Worm (Caenorhabditis elegans): ENCODE measurements around the gene F56A8.4.
"Not testable (repeated sequence)": the region's sequence is repeated elsewhere in the genome, so short reads cannot be mapped to it uniquely, and the experiment has no call there.

F56A8.4 gene

ce11 chrIII:13262987-13263386 is at the start of gene F56A8.4:
TSS of gene F56A8.4 (plus strand) at chrIII:13263287.
- TF ChIP-seq unc-62 (GFP tag; optimal IDR thresholded peaks at IDR 0.05), result no peak

DNA sequence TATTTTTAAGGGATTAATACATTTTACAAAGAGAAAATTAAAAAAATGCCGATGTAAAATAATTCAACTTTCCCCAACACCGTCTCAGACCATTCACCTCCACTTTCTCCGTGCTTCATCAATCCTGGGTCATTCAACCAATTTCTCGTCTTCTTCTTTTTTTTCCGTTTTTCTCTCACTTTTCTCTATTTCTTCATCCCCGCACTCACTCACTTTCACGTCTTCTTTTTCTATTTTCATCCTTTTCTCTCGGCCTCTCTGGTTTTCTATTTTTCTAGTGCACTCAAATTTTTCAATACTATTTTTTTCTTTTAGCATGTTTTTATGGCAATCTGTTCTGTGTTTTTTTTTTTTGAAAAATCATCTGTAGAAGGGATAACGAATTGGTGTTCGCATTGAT is 47.4 kb upstream of the F56A8.4 start:
- TF ChIP-seq unc-62 (GFP tag; optimal IDR thresholded peaks at IDR 0.05), result no peak

DNA sequence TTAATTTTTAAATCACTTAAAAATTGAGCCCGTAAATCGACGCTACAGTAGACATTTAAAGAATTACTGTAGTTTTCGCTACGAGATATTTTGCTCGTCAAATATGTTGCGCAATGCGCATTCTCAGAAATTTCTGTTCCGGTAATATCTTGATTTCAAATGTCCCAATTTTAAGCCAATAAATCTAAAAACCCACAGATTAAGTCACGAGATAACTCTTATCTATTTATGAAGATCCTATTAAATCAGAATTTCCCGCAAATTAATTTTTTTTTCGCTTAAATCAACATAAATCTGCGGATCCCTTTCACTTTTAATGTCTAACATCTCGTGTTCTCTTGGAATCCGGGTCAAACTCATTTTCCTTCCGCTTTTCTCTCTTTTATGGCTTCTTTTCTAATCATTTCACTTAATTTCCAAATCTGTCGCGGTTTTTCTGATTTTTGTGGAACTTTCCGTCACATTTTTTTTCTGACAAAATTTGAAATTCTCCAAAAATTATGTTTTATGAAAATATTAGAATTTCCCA is 46.5 kb upstream of the F56A8.4 start:
- TF ChIP-seq unc-62 (GFP tag; optimal IDR thresholded peaks at IDR 0.05), result no peak

- TF ChIP-seq unc-62 (GFP tag; optimal IDR thresholded peaks at IDR 0.05), result no peak
Observed at ce11 chrIII:13222772-13223171, 40.3 kb upstream of the F56A8.4 start, which contains the start of gene Y43F4A.1. TSS of gene Y43F4A.1 (plus strand) at chrIII:13223072.

DNA sequence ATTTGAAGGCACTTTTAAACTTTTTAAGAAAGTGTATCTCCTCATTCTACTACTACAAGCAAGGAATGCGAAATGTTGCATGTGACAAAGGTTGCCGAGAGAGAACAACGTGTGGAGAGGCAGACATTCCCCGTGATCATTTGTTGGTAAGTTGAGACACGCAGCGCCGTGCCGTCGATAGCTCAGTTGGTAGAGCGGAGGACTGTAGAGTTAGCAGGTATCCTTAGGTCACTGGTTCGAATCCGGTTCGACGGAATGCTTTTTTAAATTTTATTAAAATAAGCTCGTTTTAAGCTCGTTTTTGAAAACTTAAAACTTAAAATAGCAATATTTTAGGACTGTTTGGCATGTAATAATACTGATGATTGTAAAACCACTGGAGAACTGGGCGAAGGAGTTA is 38.7 kb upstream of the F56A8.4 start:
- TF ChIP-seq unc-62 (GFP tag; optimal IDR thresholded peaks at IDR 0.05), result no peak

DNA sequence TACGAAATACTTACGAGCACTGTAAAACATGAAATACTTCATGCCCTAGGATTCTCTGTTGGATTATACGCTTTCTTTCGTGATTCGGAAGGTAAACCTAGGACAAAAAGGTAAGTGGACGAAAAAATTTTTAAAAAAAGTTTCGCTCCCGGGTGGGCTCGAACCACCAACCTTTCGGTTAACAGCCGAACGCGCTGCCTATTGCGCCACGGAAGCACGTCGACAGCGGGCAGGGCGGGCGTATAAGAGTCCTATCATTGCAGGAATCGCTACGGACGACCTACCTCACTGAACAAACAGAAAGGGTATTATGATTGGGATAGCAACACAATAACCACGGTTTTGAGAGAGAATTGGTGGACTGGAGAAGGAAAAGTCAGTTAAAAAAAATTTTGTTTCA is 38.1 kb upstream of the F56A8.4 start:
- TF ChIP-seq unc-62 (GFP tag; optimal IDR thresholded peaks at IDR 0.05), result no peak

DNA sequence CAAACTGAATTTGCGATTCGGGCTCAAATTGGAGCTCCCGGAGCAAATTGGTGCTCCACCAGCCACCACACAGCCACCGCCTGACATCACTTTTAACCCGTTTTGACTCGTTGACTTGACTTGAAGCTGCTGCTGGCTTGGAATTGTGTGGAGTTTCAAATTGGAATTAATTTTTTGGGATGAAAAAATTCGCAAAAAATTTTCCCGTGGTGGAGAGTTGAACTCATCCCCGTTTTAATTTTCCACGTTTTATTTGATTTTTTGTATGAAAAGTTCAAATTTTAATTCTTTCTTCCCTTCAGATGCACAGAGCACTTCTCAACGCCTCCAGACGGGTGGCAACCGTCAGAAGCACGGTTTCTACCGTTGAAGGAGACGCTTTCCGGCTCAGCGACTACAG is 17.8 kb upstream of the F56A8.4 start, which contains the start of gene Y43F4A.4:
Y43F4A.4 (plus strand) TSS at position 301 of the 400 bp plus-strand sequence.
- not testable (repeated sequence) for TF ChIP-seq unc-62 (GFP tag; optimal IDR thresholded peaks at IDR 0.05)

- TF ChIP-seq unc-62 (GFP tag; optimal IDR thresholded peaks at IDR 0.05), result no peak
Observed at ce11 chrIII:13246265-13246664, 16.8 kb upstream of the F56A8.4 start, which contains the start of gene anoh-1. TSS of gene anoh-1 (plus strand) at chrIII:13246565.

ce11 chrIII:13254178-13254725 is 8.8 kb upstream of the F56A8.4 start, which contains the start of gene F56A8.9:
TSS of gene F56A8.9 (plus strand) at chrIII:13254675.
- no peak for TF ChIP-seq unc-62 (GFP tag; optimal IDR thresholded peaks at IDR 0.05)

- TF ChIP-seq unc-62 (GFP tag; optimal IDR thresholded peaks at IDR 0.05), result no peak
Observed at ce11 chrIII:13256438-13256928, 6.6 kb upstream of the F56A8.4 start, which contains the start of gene F56A8.3. TSS of gene F56A8.3 (plus strand) at chrIII:13256878.

- TF ChIP-seq unc-62 (GFP tag; optimal IDR thresholded peaks at IDR 0.05), result no peak
Observed at ce11 chrIII:13258163-13258562, 4.9 kb upstream of the F56A8.4 start.

ce11 chrIII:13258752-13259151 is 4.3 kb upstream of the F56A8.4 start:
- TF ChIP-seq unc-62 (GFP tag; optimal IDR thresholded peaks at IDR 0.05), result no peak

ce11 chrIII:13260344-13260743 is 2.7 kb upstream of the F56A8.4 start:
- TF ChIP-seq unc-62 (GFP tag; optimal IDR thresholded peaks at IDR 0.05), result no peak

ce11 chrIII:13265566-13265965 is 2.5 kb downstream of the F56A8.4 start, which contains the start of gene F56A8.5:
TSS of gene F56A8.5 (plus strand) at chrIII:13265866.
- no peak for TF ChIP-seq unc-62 (GFP tag; optimal IDR thresholded peaks at IDR 0.05)

ce11 chrIII:13267046-13267445 is 4.0 kb downstream of the F56A8.4 start:
- no peak for TF ChIP-seq unc-62 (GFP tag; optimal IDR thresholded peaks at IDR 0.05)

- TF ChIP-seq unc-62 (GFP tag; optimal IDR thresholded peaks at IDR 0.05), result no peak
Observed at ce11 chrIII:13268856-13269255, 5.8 kb downstream of the F56A8.4 start, which contains the start of gene cpf-2. TSS of gene cpf-2 (minus strand) at chrIII:13268883.

- no peak for TF ChIP-seq unc-62 (GFP tag; optimal IDR thresholded peaks at IDR 0.05)
Observed at ce11 chrIII:13270896-13271295, 7.8 kb downstream of the F56A8.4 start.

All from whole organism, dauer.